Worm (Caenorhabditis elegans): ENCODE results near the gene mppb-1.

The mppb-1 gene

DNA sequence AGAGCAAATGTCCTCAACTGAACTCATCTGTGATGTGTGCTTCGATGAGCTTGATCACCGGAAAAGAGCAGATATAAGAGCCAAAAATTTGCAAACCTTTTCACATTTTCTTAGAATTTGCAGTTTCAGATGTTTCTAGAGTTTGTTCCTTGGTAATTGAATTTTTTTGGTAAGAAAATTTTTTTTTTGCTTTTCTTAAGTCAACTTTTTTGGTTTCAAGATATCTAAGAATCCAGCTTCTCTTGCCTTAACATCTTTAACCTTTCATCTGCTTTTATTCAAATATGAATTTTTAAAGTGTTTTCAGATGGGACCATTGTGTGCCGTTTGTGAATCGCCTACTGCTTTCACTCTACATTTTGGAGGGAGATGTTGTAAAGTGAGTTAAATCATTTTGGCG, 4.8 kb upstream of the mppb-1 start, which contains the start of gene nhr-11:
TSS of gene nhr-11 (plus strand) at position 301 of the 400 bp plus-strand sequence.
- TF ChIP-seq nhr-67 (tag; optimal IDR thresholded peaks at IDR 0.05), result no peak
- no peak for TF ChIP-seq ceh-82 (tag; optimal IDR thresholded peaks at IDR 0.05)

DNA sequence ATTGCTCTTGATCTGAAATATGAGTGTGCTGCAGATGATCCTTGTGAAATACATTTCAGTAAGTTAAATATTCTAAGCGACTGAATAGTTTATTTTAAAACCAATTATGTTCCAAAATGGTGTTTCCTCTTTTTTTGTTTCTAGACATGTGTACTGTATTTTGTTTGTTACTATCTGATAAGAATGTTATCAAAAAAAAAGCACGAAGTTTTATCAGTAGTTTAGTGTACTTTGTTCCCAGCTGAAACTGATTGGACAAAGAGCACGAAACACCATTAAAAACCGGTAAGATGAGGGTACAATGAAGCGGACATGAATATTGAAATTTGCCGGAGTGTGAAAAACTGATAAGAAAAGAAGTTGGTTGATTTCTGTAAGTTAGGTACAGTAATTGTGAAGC, 4.3 kb upstream of the mppb-1 start:
- TF ChIP-seq pha-4 (tag; optimal IDR thresholded peaks at IDR 0.05), result peak; percentile 30
- no peak for TF ChIP-seq sea-2 (GFP tag; optimal IDR thresholded peaks at IDR 0.05)
- TF ChIP-seq nhr-23 (tag; optimal IDR thresholded peaks at IDR 0.05), result no peak
- TF ChIP-seq pqm-1 (tag; optimal IDR thresholded peaks at IDR 0.05), result peak; percentile 84
- peak; percentile 82 for TF ChIP-seq elt-2 (tag; optimal IDR thresholded peaks at IDR 0.05)

DNA sequence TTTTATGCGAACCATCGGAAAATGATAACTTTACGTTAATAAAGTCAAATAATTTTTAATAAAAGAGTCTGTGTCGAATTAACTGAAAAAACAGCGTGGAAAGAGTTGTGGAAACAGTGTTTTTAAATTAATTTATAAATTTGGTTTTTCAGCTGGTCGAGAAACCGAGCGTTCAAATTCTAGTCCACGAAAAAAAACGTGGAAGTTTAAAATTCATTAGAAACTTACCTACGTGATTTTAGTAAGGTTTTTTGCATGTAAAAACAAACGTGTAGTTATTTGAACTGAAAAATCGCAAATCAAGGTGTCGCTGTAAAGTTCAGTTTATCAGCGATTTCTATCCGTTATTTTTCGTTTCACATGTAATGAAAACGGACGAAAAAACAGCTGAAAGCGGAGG, 4.0 kb downstream of the mppb-1 start, which contains the start of gene mans-4:
TSS of gene mans-4 (minus strand) at position 101 of the 400 bp plus-strand sequence.
- TF ChIP-seq hmg-11 (tag; optimal IDR thresholded peaks at IDR 0.05) (no peak), elt-2 (tag; optimal IDR thresholded peaks at IDR 0.05) (no peak), eor-1 (tag; optimal IDR thresholded peaks at IDR 0.05) (no peak), fos-1 (tag; optimal IDR thresholded peaks at IDR 0.05) (no peak), ceh-82 (tag; optimal IDR thresholded peaks at IDR 0.05) (no peak), nfya-1 (tag; optimal IDR thresholded peaks at IDR 0.05; ENCODE audit: insufficient read depth) (no peak), nhr-23 (tag; optimal IDR thresholded peaks at IDR 0.05) (no peak), sea-2 (GFP tag; optimal IDR thresholded peaks at IDR 0.05) (no peak), ceh-16 (tag; optimal IDR thresholded peaks at IDR 0.05) (no peak), egl-5 (tag; optimal IDR thresholded peaks at IDR 0.05) (no peak), lin-39 (tag; optimal IDR thresholded peaks at IDR 0.05) (no peak), lsy-12 (tag; optimal IDR thresholded peaks at IDR 0.05) (no peak), elt-3 (tag; optimal IDR thresholded peaks at IDR 0.05) (no peak), fkh-2 (tag; optimal IDR thresholded peaks at IDR 0.05) (no peak), pqm-1 (tag; optimal IDR thresholded peaks at IDR 0.05) (no peak)

DNA sequence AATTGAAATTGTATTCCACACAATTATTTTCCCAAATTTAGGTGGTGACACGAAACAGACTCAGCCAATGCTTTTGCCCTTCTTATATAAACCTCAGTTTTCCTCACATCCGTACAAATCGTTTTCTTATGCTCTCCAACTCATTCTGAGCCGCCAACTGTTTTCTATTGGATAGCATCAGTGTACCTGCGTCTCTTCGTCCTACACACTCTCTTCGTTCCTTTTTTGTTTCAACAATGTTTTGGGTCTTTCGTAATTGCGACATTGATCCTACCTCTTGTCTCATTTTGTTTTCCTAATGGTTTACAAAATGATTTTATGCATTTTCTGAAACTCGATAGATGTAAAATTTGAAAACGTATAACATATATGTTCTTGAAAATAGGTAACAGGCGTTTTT, 4.9 kb downstream of the mppb-1 start:
- TF ChIP-seq egl-5 (tag; optimal IDR thresholded peaks at IDR 0.05), result peak; percentile 70
- TF ChIP-seq nhr-76 (tag; optimal IDR thresholded peaks at IDR 0.05), result no peak

DNA sequence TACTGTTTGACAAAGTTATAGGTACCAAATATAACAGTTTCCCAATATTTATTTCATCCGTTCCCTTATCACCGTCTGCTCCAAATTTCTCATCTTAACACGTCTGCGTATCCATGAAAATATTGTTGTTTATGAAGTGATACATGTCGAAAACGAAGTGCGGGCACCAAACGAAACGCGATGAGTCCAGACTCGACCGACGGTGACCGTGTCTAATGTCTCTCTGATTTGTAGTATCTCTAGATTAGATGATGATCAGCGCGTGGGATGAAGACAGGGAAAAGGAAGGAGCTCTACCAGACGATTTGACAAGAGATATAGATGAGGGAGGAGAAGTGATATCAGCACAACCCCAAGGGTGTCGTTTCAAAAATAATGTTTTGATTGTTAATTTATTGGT, 5.7 kb downstream of the mppb-1 start:
- peak; percentile 7 for TF ChIP-seq nfya-1 (tag; optimal IDR thresholded peaks at IDR 0.05; ENCODE audit: insufficient read depth)
- TF ChIP-seq ztf-11 (tag; optimal IDR thresholded peaks at IDR 0.05), result no peak
- TF ChIP-seq snpc-4 (tag; optimal IDR thresholded peaks at IDR 0.05), result no peak
- no peak for TF ChIP-seq nhr-28 (tag; optimal IDR thresholded peaks at IDR 0.05)
- no peak for TF ChIP-seq ZK546.5 (tag; optimal IDR thresholded peaks at IDR 0.05)
- no peak for TF ChIP-seq fos-1 (tag; optimal IDR thresholded peaks at IDR 0.05)
- TF ChIP-seq aly-2 (tag; optimal IDR thresholded peaks at IDR 0.05), result no peak
- no peak for TF ChIP-seq fkh-2 (tag; optimal IDR thresholded peaks at IDR 0.05)
- peak; percentile 59 for TF ChIP-seq egl-5 (tag; optimal IDR thresholded peaks at IDR 0.05)
- TF ChIP-seq ceh-82 (tag; optimal IDR thresholded peaks at IDR 0.05), result no peak
- TF ChIP-seq eor-1 (tag; optimal IDR thresholded peaks at IDR 0.05), result no peak
- TF ChIP-seq ceh-16 (tag; optimal IDR thresholded peaks at IDR 0.05), result no peak
- TF ChIP-seq nhr-67 (tag; optimal IDR thresholded peaks at IDR 0.05), result no peak

DNA sequence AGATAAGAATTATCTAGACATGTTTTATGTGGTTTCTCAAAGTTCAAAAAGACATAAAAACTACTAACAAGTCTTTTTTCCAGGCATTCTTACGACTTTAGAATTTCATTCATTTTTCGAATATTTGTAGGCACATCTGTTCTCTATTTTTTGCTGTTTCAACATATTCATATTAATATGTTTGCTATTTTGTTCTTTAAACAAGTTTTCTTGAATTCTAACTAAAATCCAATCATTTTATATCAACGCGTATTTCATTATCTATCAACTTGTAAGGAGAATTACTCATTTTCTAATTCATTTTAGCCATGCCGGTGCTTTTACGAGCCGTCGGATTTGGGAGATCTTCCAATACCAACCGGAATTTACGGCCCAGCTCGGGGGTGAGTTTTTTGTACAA, 7.6 kb downstream of the mppb-1 start, which contains the start of gene twk-8:
TSS of gene twk-8 (plus strand) at position 301 of the 400 bp plus-strand sequence.
- TF ChIP-seq ztf-11 (tag; optimal IDR thresholded peaks at IDR 0.05), result no peak
- TF ChIP-seq nhr-77 (tag; optimal IDR thresholded peaks at IDR 0.05), result no peak
- no peak for TF ChIP-seq nfya-1 (tag; optimal IDR thresholded peaks at IDR 0.05; ENCODE audit: insufficient read depth)
- no peak for TF ChIP-seq elt-1 (tag; optimal IDR thresholded peaks at IDR 0.05)
- TF ChIP-seq pqm-1 (tag; optimal IDR thresholded peaks at IDR 0.05), result no peak
- TF ChIP-seq nhr-43 (tag; optimal IDR thresholded peaks at IDR 0.05; ENCODE audit: poor library complexity, severe bottlenecking), result no peak
- no peak for TF ChIP-seq ceh-16 (tag; optimal IDR thresholded peaks at IDR 0.05)
- TF ChIP-seq elt-2 (tag; optimal IDR thresholded peaks at IDR 0.05), result no peak
- TF ChIP-seq tbx-2 (tag; optimal IDR thresholded peaks at IDR 0.05), result no peak
- TF ChIP-seq skn-1 (tag; optimal IDR thresholded peaks at IDR 0.05), result no peak
- no peak for TF ChIP-seq lin-39 (tag; optimal IDR thresholded peaks at IDR 0.05)
- no peak for TF ChIP-seq sea-2 (GFP tag; optimal IDR thresholded peaks at IDR 0.05)
- TF ChIP-seq nhr-12 (tag; optimal IDR thresholded peaks at IDR 0.05), result no peak
- no peak for TF ChIP-seq lsy-12 (tag; optimal IDR thresholded peaks at IDR 0.05)
- no peak for TF ChIP-seq daf-12 (tag; optimal IDR thresholded peaks at IDR 0.05)
- TF ChIP-seq elt-3 (tag; optimal IDR thresholded peaks at IDR 0.05), result no peak
- no peak for TF ChIP-seq egl-27 (tag; optimal IDR thresholded peaks at IDR 0.05)
